Fruit fly (Drosophila melanogaster) whole organism, pupa: Measurements from ENCODE around the gene Tollo.

ENCODE experiments used
- CG13204 ChIP-seq: fragments of 200-800 bp; sonication (Bioruptor generic); optimal IDR thresholded peaks from 2 replicates; lab custom pipeline; 2018; ENCODE audit warnings: missing biosample characterization, mild to moderate bottlenecking, missing genetic modification characterization, moderate library complexity
- CG14655 ChIP-seq: fragments of 200-800 bp; sonication (Bioruptor generic); optimal IDR thresholded peaks from 3 replicates; lab custom pipeline; 2017; ENCODE audit warnings: mild to moderate bottlenecking, missing biosample characterization, missing genetic modification reagents, missing genetic modification characterization
- CG15710 ChIP-seq: fragments of 200-800 bp; sonication (Bioruptor generic); optimal IDR thresholded peaks from 2 replicates; lab custom pipeline; 2018; ENCODE audit warnings: missing biosample characterization, mild to moderate bottlenecking, missing genetic modification characterization, moderate library complexity
- CG32121 ChIP-seq: fragments of 200-800 bp; sonication (Bioruptor generic); IDR thresholded peaks from 2 replicates; pipeline ENCODE4 v1.3.6; 2022; ENCODE audit warnings: missing biosample characterization, missing genetic modification characterization
- CG34367 ChIP-seq: fragments of 200-800 bp; sonication (Bioruptor generic); optimal IDR thresholded peaks from 2 replicates; lab custom pipeline; 2018; ENCODE audit warnings: missing biosample characterization, mild to moderate bottlenecking, missing genetic modification characterization
- CG4496 ChIP-seq: fragments of 200-800 bp; sonication (Bioruptor generic); IDR thresholded peaks from 3 replicates; pipeline ENCODE4 v1.3.6; 2022; ENCODE audit warnings: missing biosample characterization, missing genetic modification characterization
- CG8301 ChIP-seq: fragments of 200-800 bp; sonication (Bioruptor generic); optimal IDR thresholded peaks from 2 replicates; lab custom pipeline; 2018; ENCODE audit warnings: missing biosample characterization, mild to moderate bottlenecking, missing genetic modification characterization
- EcR ChIP-seq: fragments of 200-800 bp; sonication (Bioruptor generic); optimal IDR thresholded peaks from 3 replicates; lab custom pipeline; 2019; ENCODE audit warnings: missing biosample characterization, missing genetic modification characterization, mild to moderate bottlenecking, moderate library complexity, missing genetic modification reagents
- Pif1B ChIP-seq: fragments of 200-800 bp; sonication (Bioruptor generic); optimal IDR thresholded peaks from 3 replicates; lab custom pipeline; 2016; ENCODE audit warnings: missing biosample characterization, missing genetic modification characterization
- Snoo ChIP-seq: fragments of 200-800 bp; sonication (Bioruptor generic); optimal IDR thresholded peaks from 3 replicates; lab custom pipeline; 2017; ENCODE audit warnings: missing biosample characterization, mild to moderate bottlenecking, missing genetic modification characterization, inconsistent platforms
- fd96Ca ChIP-seq: fragments of 200-800 bp; sonication (Bioruptor generic); IDR thresholded peaks from 3 replicates; pipeline ENCODE4 v1.3.6; 2022; ENCODE audit warnings: missing biosample characterization, missing genetic modification characterization
- rn ChIP-seq: fragments of 200-800 bp; sonication (Bioruptor generic); IDR thresholded peaks from 2 replicates; pipeline ENCODE4 v1.3.6; 2022; ENCODE audit warnings: missing biosample characterization, missing genetic modification characterization

DNA sequence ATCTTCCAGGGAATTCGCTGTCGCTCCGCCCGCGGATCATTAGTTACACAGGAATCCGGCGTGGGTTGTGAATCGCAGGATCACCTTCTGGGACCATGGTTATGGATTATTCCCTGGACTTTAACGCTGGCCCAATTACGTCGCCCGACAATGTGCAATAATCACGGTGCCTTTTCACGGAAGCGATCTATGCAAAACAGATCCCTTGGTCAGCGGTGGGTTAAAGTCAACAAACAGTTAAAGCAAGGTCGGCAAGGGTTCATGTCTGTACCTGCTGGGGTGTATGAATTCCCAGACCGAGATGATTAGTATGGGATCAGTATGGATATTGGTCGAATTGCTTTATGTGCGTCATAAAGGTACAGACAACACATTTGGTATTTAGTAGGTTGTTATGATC lies 11.7 kb upstream of the Tollo start:
- TF ChIP-seq fd96Ca (no peak), CG32121 (no peak), EcR (GFP tag; lab: Kevin White, UChicago) (no peak), CG34367 (tag; lab: Kevin White, UChicago) (no peak), CG8301 (tag; lab: Kevin White, UChicago) (no peak), CG4496 (no peak), rn (GFP tag; lab: Robert Waterston, UW) (no peak), CG14655 (GFP tag; lab: Kevin White, UChicago) (no peak), CG13204 (no peak), Snoo (tag; lab: Kevin White, UChicago) (no peak), Pif1B (GFP tag; lab: Kevin White, UChicago) (no peak), CG15710 (tag; lab: Kevin White, UChicago) (no peak)
